Fruit fly (Drosophila melanogaster) whole organism, wandering third instar larva: ENCODE measurements around the gene bocks.

Experiments used
- CG32264 ChIP-seq: fragments of 200-800 bp; sonication (Bioruptor generic); optimal IDR thresholded peaks from 2 replicates; lab custom pipeline; 2016; ENCODE audit warnings: missing biosample characterization, missing genetic modification characterization
- CG9705 ChIP-seq: fragments of 200-800 bp; sonication (Bioruptor generic); optimal IDR thresholded peaks from 2 replicates; lab custom pipeline; 2018; ENCODE audit warnings: missing biosample characterization, mild to moderate bottlenecking, missing genetic modification characterization
- Dfd ChIP-seq: fragments of >200 bp; optimal IDR thresholded peaks from 2 replicates; lab custom pipeline; 2017; ENCODE audit warnings: missing biosample characterization, missing genetic modification characterization
- GATAd ChIP-seq: sonication (Bioruptor generic); optimal IDR thresholded peaks from 2 replicates; lab custom pipeline; 2016; ENCODE audit warnings: missing biosample characterization, missing genetic modification characterization
- HLH106 ChIP-seq: fragments of 200-800 bp; optimal IDR thresholded peaks from 3 replicates; lab custom pipeline; 2019; ENCODE audit warnings: missing biosample characterization, mild to moderate bottlenecking, missing genetic modification characterization, moderate library complexity
- Hnf4 ChIP-seq: fragments of 200-800 bp; sonication (Bioruptor generic); optimal IDR thresholded peaks from 2 replicates; lab custom pipeline; 2016; ENCODE audit warnings: missing biosample characterization, mild to moderate bottlenecking, missing genetic modification characterization
- Hr78 ChIP-seq: fragments of >200 bp; optimal IDR thresholded peaks from 2 replicates; lab custom pipeline; 2017; ENCODE audit warnings: missing biosample characterization, missing genetic modification characterization
- Hr83 ChIP-seq: fragments of 200-300 bp; sonication (Bioruptor generic); optimal IDR thresholded peaks from 2 replicates; lab custom pipeline; 2016; ENCODE audit warnings: missing biosample characterization, mild to moderate bottlenecking, missing genetic modification characterization, moderate library complexity; ENCODE audit not compliant: poor library complexity, severe bottlenecking
- Jra ChIP-seq: sonication (Bioruptor generic); optimal IDR thresholded peaks from 2 replicates; lab custom pipeline; 2016; ENCODE audit warnings: missing biosample characterization, missing genetic modification characterization
- Myc ChIP-seq: fragments of >200 bp; optimal IDR thresholded peaks from 2 replicates; lab custom pipeline; 2017
- N ChIP-seq: fragments of >200 bp; optimal IDR thresholded peaks from 2 replicates; lab custom pipeline; 2018; ENCODE audit warnings: missing biosample characterization, missing external identifiers, missing genetic modification characterization
- OdsH ChIP-seq: fragments of 200-800 bp; sonication (Bioruptor generic); optimal IDR thresholded peaks from 2 replicates; lab custom pipeline; 2016; ENCODE audit warnings: missing biosample characterization, mild to moderate bottlenecking, missing genetic modification characterization
- Rel ChIP-seq, 2 experiments: fragments of 200-800 bp; sonication (Bioruptor generic) in 1 of 2; optimal IDR thresholded peaks; 2 replicates in 1 of 2; 3 replicates in 1 of 2; lab custom pipeline; 2016 to 2019; ENCODE audit warnings: mild to moderate bottlenecking in 2 of 2, missing biosample characterization in 2 of 2, missing genetic modification characterization in 2 of 2, moderate library complexity in 1 of 2
- Sp1 ChIP-seq: fragments of 200-800 bp; sonication (Bioruptor generic); optimal IDR thresholded peaks from 3 replicates; lab custom pipeline; 2019; ENCODE audit warnings: missing biosample characterization, mild to moderate bottlenecking, missing genetic modification characterization, moderate library complexity
- Vsx2 ChIP-seq: fragments of 200-300, 225-300 bp; sonication (Bioruptor generic); optimal IDR thresholded peaks from 2 replicates; lab custom pipeline; 2018; ENCODE audit warnings: missing biosample characterization, missing genetic modification characterization; ENCODE audit not compliant: partially characterized antibody
- br ChIP-seq: fragments of 200-800 bp; sonication (Bioruptor generic); optimal IDR thresholded peaks from 2 replicates; lab custom pipeline; 2016; ENCODE audit warnings: missing biosample characterization, missing genetic modification characterization
- dl ChIP-seq, 2 experiments: fragments of 175-275, 200-275 bp in 1 of 2; fragments of 200-275 bp in 1 of 2; sonication (Bioruptor generic); optimal IDR thresholded peaks; lab custom pipeline; 2018; ENCODE audit warnings: mild to moderate bottlenecking in 2 of 2, missing biosample characterization in 2 of 2, missing genetic modification characterization in 2 of 2, moderate library complexity in 2 of 2; ENCODE audit not compliant: partially characterized antibody in 2 of 2, insufficient read depth in 1 of 2
- dmrt93B ChIP-seq: fragments of 200-800 bp; sonication (Bioruptor generic); optimal IDR thresholded peaks from 2 replicates; lab custom pipeline; 2018; ENCODE audit warnings: missing biosample characterization, mild to moderate bottlenecking, missing genetic modification characterization
- dsf ChIP-seq: sonication (Bioruptor generic); optimal IDR thresholded peaks from 2 replicates; lab custom pipeline; 2016; ENCODE audit warnings: missing biosample characterization, missing genetic modification characterization, borderline replicate concordance
- ey ChIP-seq: fragments of 200-800 bp; sonication (Bioruptor generic); optimal IDR thresholded peaks from 2 replicates; lab custom pipeline; 2016; ENCODE audit warnings: missing biosample characterization, missing genetic modification characterization
- foxo ChIP-seq, 2 experiments: fragments of 200-800 bp; sonication (Bioruptor generic); optimal IDR thresholded peaks; 2 replicates in 1 of 2; 3 replicates in 1 of 2; lab custom pipeline; 2016 to 2017; ENCODE audit warnings: missing biosample characterization in 2 of 2, missing genetic modification characterization in 2 of 2
- fru ChIP-seq: fragments of 200-800 bp; sonication (Bioruptor generic); optimal IDR thresholded peaks from 3 replicates; lab custom pipeline; 2016; ENCODE audit warnings: missing biosample characterization, mild to moderate bottlenecking, missing genetic modification characterization
- h ChIP-seq: fragments of 200-800 bp; sonication (Bioruptor generic); optimal IDR thresholded peaks from 3 replicates; lab custom pipeline; 2016; ENCODE audit warnings: missing biosample characterization, mild to moderate bottlenecking, missing genetic modification characterization
- jim ChIP-seq: fragments of 175-275, 200-325 bp; sonication (Bioruptor generic); optimal IDR thresholded peaks from 2 replicates; lab custom pipeline; 2016; ENCODE audit warnings: missing biosample characterization, mild to moderate bottlenecking, missing genetic modification characterization
- lola ChIP-seq: fragments of >200 bp; optimal IDR thresholded peaks from 2 replicates; lab custom pipeline; 2017; ENCODE audit warnings: missing biosample characterization, missing genetic modification characterization
- psq ChIP-seq: fragments of 200-800 bp; sonication (Bioruptor generic); optimal IDR thresholded peaks from 3 replicates; lab custom pipeline; 2017; ENCODE audit warnings: missing biosample characterization, mild to moderate bottlenecking, missing genetic modification characterization, moderate library complexity
- rgr ChIP-seq: fragments of 200-800 bp; sonication (Bioruptor generic); optimal IDR thresholded peaks from 3 replicates; lab custom pipeline; 2016; ENCODE audit warnings: missing biosample characterization, mild to moderate bottlenecking, missing genetic modification characterization
- sage ChIP-seq: fragments of 200-800 bp; sonication (Bioruptor generic); optimal IDR thresholded peaks from 2 replicates; lab custom pipeline; 2016; ENCODE audit warnings: missing biosample characterization, mild to moderate bottlenecking, missing genetic modification characterization
- sv ChIP-seq: fragments of 200-800 bp; sonication (Bioruptor generic); optimal IDR thresholded peaks from 3 replicates; lab custom pipeline; 2016; ENCODE audit warnings: missing biosample characterization, missing genetic modification characterization
- usp ChIP-seq: fragments of >200 bp; optimal IDR thresholded peaks from 2 replicates; lab custom pipeline; 2017; ENCODE audit warnings: missing biosample characterization, missing genetic modification characterization
- woc ChIP-seq: sonication (Bioruptor generic); optimal IDR thresholded peaks from 2 replicates; lab custom pipeline; 2016; ENCODE audit warnings: missing biosample characterization, mild to moderate bottlenecking, missing genetic modification characterization

The bocks gene

DNA sequence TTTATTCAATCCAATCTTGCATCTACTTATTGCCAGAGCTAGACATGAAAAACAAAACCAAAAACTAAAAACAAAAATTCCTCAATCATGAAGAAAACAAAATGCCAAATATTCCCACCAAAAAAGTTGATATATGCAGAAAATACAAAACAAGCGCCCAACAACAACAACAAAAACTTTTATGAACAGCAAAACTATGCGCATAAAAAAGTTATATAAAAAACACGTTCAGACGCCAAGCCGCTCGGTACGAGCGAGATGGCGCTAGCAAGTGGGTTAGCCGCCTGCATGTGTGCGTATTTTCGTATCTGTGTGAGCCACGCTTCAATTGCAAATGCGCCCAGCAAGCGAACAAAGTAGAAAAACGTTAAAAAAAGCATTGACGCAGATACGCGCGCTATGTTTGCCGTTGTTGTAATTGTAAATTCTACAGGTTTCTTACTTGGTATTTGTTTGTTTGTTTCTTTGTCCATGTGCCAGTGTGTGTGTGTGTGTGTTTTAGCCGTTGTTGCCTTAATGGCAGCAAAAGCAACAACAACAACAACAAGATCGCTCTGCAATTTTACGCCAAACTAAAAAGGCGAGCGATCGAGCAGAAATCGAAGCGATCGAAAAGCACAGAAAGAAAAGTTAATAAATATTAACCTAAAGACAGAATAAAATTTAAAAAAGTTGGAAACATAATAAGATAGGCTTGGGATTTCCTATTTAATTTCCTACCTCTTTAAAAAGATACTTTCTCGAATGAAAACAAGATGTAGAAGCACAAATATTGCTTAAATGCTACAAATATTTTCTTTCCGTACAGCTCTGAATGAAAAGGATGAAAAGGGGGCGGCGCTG lies 2.8 kb upstream of the bocks start:
- TF ChIP-seq GATAd (GFP tag; lab: Kevin White, UChicago) (no peak), fru (GFP tag; lab: Kevin White, UChicago) (peak; percentile 12), foxo (GFP tag; optimal IDR thresholded peaks at IDR 0.05; lab: Kevin White, UChicago) (peak in 1 of 2 experiments; percentile 28), Hnf4 (GFP tag; lab: Kevin White, UChicago) (no peak), Vsx2 (GFP tag; lab: Kevin White, UChicago) (no peak), Jra (GFP tag; lab: Kevin White, UChicago) (no peak)

dm6 chr3R:9591769-9592388 lies 1.1 kb upstream of the bocks start:
- no peak for TF ChIP-seq woc (GFP tag; lab: Kevin White, UChicago)
- TF ChIP-seq jim (GFP tag; lab: Kevin White, UChicago) = no peak

DNA sequence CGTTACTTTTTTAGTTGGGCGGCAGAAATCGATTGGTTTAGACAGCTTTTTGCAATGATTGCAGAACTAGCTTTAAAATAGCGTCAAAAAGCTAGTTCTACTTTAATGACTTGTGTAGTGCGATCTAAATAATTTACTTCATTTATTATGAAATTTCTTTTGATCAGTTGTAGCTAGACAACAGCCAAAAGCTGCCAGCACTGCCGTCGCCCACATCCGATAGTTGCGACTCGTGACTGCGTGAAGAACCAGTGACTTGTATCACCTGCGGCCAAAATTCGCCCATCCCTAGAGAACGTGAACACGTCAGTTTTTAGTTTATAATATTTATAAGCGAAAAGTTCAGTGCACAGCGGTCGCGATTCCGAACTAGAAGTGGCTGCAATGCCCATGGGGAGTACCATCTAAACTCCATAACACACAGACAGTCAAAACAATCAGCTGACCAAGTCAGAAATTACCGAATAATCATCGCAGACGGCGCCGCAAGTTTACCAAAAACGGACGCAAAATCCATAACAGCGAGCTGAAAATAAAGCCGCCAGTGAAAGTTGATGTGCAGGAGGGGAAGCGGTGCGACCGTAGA lies 4.0 kb downstream of the bocks start, which contains the start of gene P58IPK:
TSS of gene P58IPK (plus strand) at position 280 of the 586 bp plus-strand sequence.
- TF ChIP-seq lola (GFP tag; lab: Kevin White, UChicago) (no peak), ey (GFP tag; lab: Kevin White, UChicago) (peak; percentile 53), foxo (GFP tag; optimal IDR thresholded peaks at IDR 0.05; lab: Kevin White, UChicago) (peak in 1 of 2 experiments; percentile 66), HLH106 (tag; lab: Kevin White, UChicago) (peak; percentile 59), fru (GFP tag; lab: Kevin White, UChicago) (no peak), Hr83 (GFP tag; lab: Kevin White, UChicago) (peak; percentile 83), Myc (peak; percentile 89), CG32264 (GFP tag; lab: Kevin White, UChicago) (peak; percentile 46), sv (GFP tag; lab: Kevin White, UChicago) (peak; percentile 36), Rel (GFP tag; optimal IDR thresholded peaks at IDR 0.05; lab: Kevin White, UChicago) (no peak), Rel (tag; optimal IDR thresholded peaks at IDR 0.05; lab: Kevin White, UChicago) (peak; percentile 33), dl (GFP tag; optimal IDR thresholded peaks at IDR 0.05; lab: Kevin White, UChicago; ENCODE audit: insufficient read depth in 1 of 2, partially characterized antibody in 2 of 2) (no peak), br (peak; percentile 60), Dfd (no peak), N (GFP tag; lab: Kevin White, UChicago) (no peak), Hr78 (GFP tag; lab: Kevin White, UChicago) (no peak), dsf (GFP tag; lab: Kevin White, UChicago) (peak; percentile 33), psq (GFP tag; lab: Kevin White, UChicago) (peak; percentile 35), Sp1 (GFP tag; lab: Kevin White, UChicago) (peak; percentile 32), sage (GFP tag; lab: Kevin White, UChicago) (peak; percentile 52), dmrt93B (GFP tag; lab: Kevin White, UChicago) (peak; percentile 14), GATAd (GFP tag; lab: Kevin White, UChicago) (peak; percentile 38), OdsH (GFP tag; lab: Kevin White, UChicago) (no peak), Jra (GFP tag; lab: Kevin White, UChicago) (peak; percentile 72), woc (GFP tag; lab: Kevin White, UChicago) (peak; percentile 91), rgr (peak; percentile 68), Hnf4 (GFP tag; lab: Kevin White, UChicago) (no peak), CG9705 (GFP tag; lab: Kevin White, UChicago) (peak; percentile 28), usp (GFP tag; lab: Kevin White, UChicago) (no peak), h (GFP tag; lab: Kevin White, UChicago) (peak; percentile 71)
